Fruit fly (Drosophila melanogaster): ENCODE data around the gene Stip1.
A peak's percentile ranks its signal among the peaks of the same experiment; 100 is the strongest.

Stip1 gene

dm6 chr2L:286421-286820 lies 8.5 kb upstream of the Stip1 start (continued):
- TF ChIP-seq Atf-2 (GFP tag; optimal IDR thresholded peaks at IDR 0.05): peak; percentile 28
- no peak for TF ChIP-seq cg (GFP tag; optimal IDR thresholded peaks at IDR 0.05)
- TF ChIP-seq CG12104 (GFP tag; optimal IDR thresholded peaks at IDR 0.05): peak; percentile 13
- peak; percentile 95 for TF ChIP-seq Med (GFP tag)
- TF ChIP-seq tll (GFP tag; optimal IDR thresholded peaks at IDR 0.05): no peak
- TF ChIP-seq unc-4 (GFP tag; IDR thresholded peaks at IDR 0.05; ENCODE audit: partially characterized antibody): no peak
- TF ChIP-seq CG12236 (GFP tag; optimal IDR thresholded peaks at IDR 0.05): no peak
- TF ChIP-seq CG3407 (GFP tag; optimal IDR thresholded peaks at IDR 0.05): no peak
- TF ChIP-seq CG8388 (GFP tag; optimal IDR thresholded peaks at IDR 0.05): no peak
- TF ChIP-seq CG3838 (GFP tag; optimal IDR thresholded peaks at IDR 0.05): no peak
- TF ChIP-seq Xrp1 (GFP tag; IDR thresholded peaks at IDR 0.05): peak; percentile 67
- TF ChIP-seq slou (GFP tag; optimal IDR thresholded peaks at IDR 0.05): no peak
- TF ChIP-seq CG12071 (GFP tag; optimal IDR thresholded peaks at IDR 0.05): peak; percentile 67
- peak; percentile 51 for TF ChIP-seq gem (tag; optimal IDR thresholded peaks at IDR 0.05)
- peak; percentile 38; the same call in 1 of the 2 replicates for TF ChIP-seq CG10321 (GFP tag; IDR thresholded peaks at IDR 0.05)
- peak; percentile 11; the same call in 1 of the 3 replicates for TF ChIP-seq gce (GFP tag; IDR thresholded peaks at IDR 0.05)
- TF ChIP-seq CG11695 (GFP tag; IDR thresholded peaks at IDR 0.05): peak; percentile 62; the same call in 1 of the 3 replicates
- TF ChIP-seq Nf-YA (GFP tag; IDR thresholded peaks at IDR 0.05): no peak
- TF ChIP-seq Ptx1 (GFP tag; IDR thresholded peaks at IDR 0.05): peak; percentile 69
- peak; percentile 76 for TF ChIP-seq CG10366 (GFP tag; IDR thresholded peaks at IDR 0.05)
- TF ChIP-seq fu2 (GFP tag; optimal IDR thresholded peaks at IDR 0.05): peak; percentile 57
- TF ChIP-seq CoRest (tag; optimal IDR thresholded peaks at IDR 0.05): peak; percentile 31
- TF ChIP-seq CG1602 (GFP tag; optimal IDR thresholded peaks at IDR 0.05): no peak
- TF ChIP-seq Lhr (GFP tag; optimal IDR thresholded peaks at IDR 0.05): no peak
- TF ChIP-seq dpn (GFP tag; optimal IDR thresholded peaks at IDR 0.05): peak; percentile 73 to 83
- 0 out of 2 replicates have a peak, but pooled peaks have one; percentile 41 for TF ChIP-seq CG10959 (GFP tag; IDR thresholded peaks at IDR 0.05)
- peak; percentile 70 for TF ChIP-seq onecut (GFP tag; IDR thresholded peaks at IDR 0.05)
- peak; percentile 88 for TF ChIP-seq sens (GFP tag)
- peak; percentile 58 for TF ChIP-seq CG4328 (GFP tag; optimal IDR thresholded peaks at IDR 0.05)
- peak; percentile 63; the same call in 1 of the 2 replicates for TF ChIP-seq Rx (GFP tag; IDR thresholded peaks at IDR 0.05)
- TF ChIP-seq ato (GFP tag; IDR thresholded peaks at IDR 0.05; ENCODE audit: partially characterized antibody): no peak
- no peak for TF ChIP-seq CG32767 (GFP tag; IDR thresholded peaks at IDR 0.05)
- TF ChIP-seq Dek (tag; optimal IDR thresholded peaks at IDR 0.05): peak; percentile 63
- no peak for TF ChIP-seq br (optimal IDR thresholded peaks at IDR 0.05)
- TF ChIP-seq hth (optimal IDR thresholded peaks at IDR 0.05): no peak
- TF ChIP-seq unpg (GFP tag; optimal IDR thresholded peaks at IDR 0.05): peak; percentile 63
- peak; percentile 79 for TF ChIP-seq corto (GFP tag; optimal IDR thresholded peaks at IDR 0.05)
- no peak for TF ChIP-seq eyg (GFP tag; optimal IDR thresholded peaks at IDR 0.05)
- TF ChIP-seq h (optimal IDR thresholded peaks at IDR 0.05): no peak
- peak; percentile 62 for TF ChIP-seq CG13296 (GFP tag; optimal IDR thresholded peaks at IDR 0.05)
- TF ChIP-seq Dbx (GFP tag; IDR thresholded peaks at IDR 0.05): peak; percentile 88
- TF ChIP-seq lola (GFP tag; optimal IDR thresholded peaks at IDR 0.05): no peak
- peak; percentile 68 for TF ChIP-seq CG6765 (GFP tag; optimal IDR thresholded peaks at IDR 0.05)
- TF ChIP-seq exex (tag; optimal IDR thresholded peaks at IDR 0.05): peak; percentile 50
- TF ChIP-seq chn (GFP tag; optimal IDR thresholded peaks at IDR 0.05): peak; percentile 47
- no peak for TF ChIP-seq CG31365 (tag; optimal IDR thresholded peaks at IDR 0.05)
- peak; percentile 98 for TF ChIP-seq grau (tag; optimal IDR thresholded peaks at IDR 0.05)
- TF ChIP-seq HLH4C (GFP tag; IDR thresholded peaks at IDR 0.05; ENCODE audit: partially characterized antibody): no peak
- peak; percentile 46 for TF ChIP-seq Myb (GFP tag; optimal IDR thresholded peaks at IDR 0.05)
- peak; percentile 55 for TF ChIP-seq CG5953 (GFP tag; IDR thresholded peaks at IDR 0.05)
- no peak for TF ChIP-seq CG15479 (GFP tag; optimal IDR thresholded peaks at IDR 0.05)
- peak; percentile 37 for TF ChIP-seq CG17568 (GFP tag; optimal IDR thresholded peaks at IDR 0.05)
